Fruit fly (Drosophila melanogaster) whole organism, embryonic: ENCODE results near the gene CG33669.

Experiments
- Abd-B ChIP-seq: fragments of 200-800 bp; sonication (Bioruptor generic); optimal IDR thresholded peaks from 2 replicates; lab custom pipeline; 2018; ENCODE audit warnings: missing biosample characterization, mild to moderate bottlenecking, missing genetic modification characterization, moderate library complexity
- Asciz ChIP-seq: fragments of 200-800 bp; sonication (Bioruptor generic); optimal IDR thresholded peaks from 2 replicates; lab custom pipeline; 2017; ENCODE audit warnings: missing biosample characterization, mild to moderate bottlenecking, missing genetic modification characterization, missing genetic modification reagents
- Atf3 ChIP-seq: fragments of 200-800 bp; sonication (Bioruptor generic); optimal IDR thresholded peaks from 3 replicates; lab custom pipeline; 2016; ENCODE audit warnings: missing biosample characterization, missing genetic modification characterization
- BEAF-32 ChIP-seq: fragments of 200-800 bp; sonication (Bioruptor generic); optimal IDR thresholded peaks from 3 replicates; lab custom pipeline; 2017; ENCODE audit warnings: missing biosample characterization, missing genetic modification characterization, mild to moderate bottlenecking, moderate library complexity, missing genetic modification reagents
- BtbVII ChIP-seq: fragments of 200-800 bp; sonication (Bioruptor generic); optimal IDR thresholded peaks from 3 replicates; lab custom pipeline; 2017; ENCODE audit warnings: missing biosample characterization, mild to moderate bottlenecking, missing genetic modification characterization
- CG12942 ChIP-seq: fragments of 200-800 bp; sonication (Bioruptor generic); optimal IDR thresholded peaks from 3 replicates; lab custom pipeline; 2016; ENCODE audit warnings: missing biosample characterization, missing genetic modification characterization
- CG13123 ChIP-seq: fragments of 200-800 bp; sonication (Bioruptor generic); optimal IDR thresholded peaks from 2 replicates; lab custom pipeline; 2016; ENCODE audit warnings: missing biosample characterization, missing genetic modification characterization
- CG13287 ChIP-seq: fragments of 200-800 bp; sonication (Bioruptor generic); IDR thresholded peaks from 2 replicates; pipeline ENCODE4 v1.3.6; 2022; ENCODE audit warnings: missing biosample characterization, missing genetic modification characterization; ENCODE audit not compliant: partially characterized antibody
- CG14667 ChIP-seq: fragments of 200-800 bp; sonication (Bioruptor generic); IDR thresholded peaks from 2 replicates; pipeline ENCODE4 v1.3.6; 2022; ENCODE audit warnings: missing biosample characterization, missing genetic modification characterization
- CG15514 ChIP-seq: fragments of 200-800 bp; sonication (Bioruptor generic); optimal IDR thresholded peaks from 3 replicates; lab custom pipeline; 2017; ENCODE audit warnings: missing biosample characterization, missing genetic modification characterization, mild to moderate bottlenecking, moderate library complexity, missing genetic modification reagents
- CG1602 ChIP-seq: fragments of 200-800 bp; sonication (Bioruptor generic); optimal IDR thresholded peaks from 3 replicates; lab custom pipeline; 2016; ENCODE audit warnings: missing biosample characterization, missing genetic modification characterization
- CG1603 ChIP-seq: fragments of 200-800 bp; sonication (Bioruptor generic); optimal IDR thresholded peaks from 2 replicates; lab custom pipeline; 2019; ENCODE audit warnings: missing biosample characterization, mild to moderate bottlenecking, missing genetic modification characterization, moderate library complexity
- CG2120 ChIP-seq: fragments of 200-800 bp; sonication (Bioruptor generic); optimal IDR thresholded peaks from 3 replicates; lab custom pipeline; 2016; ENCODE audit warnings: missing biosample characterization, missing genetic modification characterization
- CG6689 ChIP-seq: fragments of 200-800 bp; sonication (Bioruptor generic); IDR thresholded peaks from 2 replicates; pipeline ENCODE4 v1.3.6; 2022; ENCODE audit warnings: missing biosample characterization, missing genetic modification characterization
- CG7271 ChIP-seq: fragments of 200-800 bp; sonication (Bioruptor generic); optimal IDR thresholded peaks from 2 replicates; lab custom pipeline; 2018; ENCODE audit warnings: missing biosample characterization, mild to moderate bottlenecking, missing genetic modification characterization, moderate library complexity
- CG7556 ChIP-seq: fragments of 200-800 bp; sonication (Bioruptor generic); optimal IDR thresholded peaks from 2 replicates; lab custom pipeline; 2017; ENCODE audit warnings: missing biosample characterization, mild to moderate bottlenecking, missing genetic modification characterization
- CG7839 ChIP-seq: fragments of 200-800 bp; sonication (Bioruptor generic); optimal IDR thresholded peaks from 3 replicates; lab custom pipeline; 2018; ENCODE audit warnings: missing biosample characterization, mild to moderate bottlenecking, missing genetic modification characterization, moderate library complexity
- CG8281 ChIP-seq: fragments of 200-800 bp; sonication (Bioruptor generic); optimal IDR thresholded peaks from 2 replicates; lab custom pipeline; 2018; ENCODE audit warnings: missing biosample characterization, mild to moderate bottlenecking, missing genetic modification characterization, moderate library complexity
- CG8388 ChIP-seq: fragments of 200-800 bp; sonication (Bioruptor generic); optimal IDR thresholded peaks from 2 replicates; lab custom pipeline; 2019; ENCODE audit warnings: missing biosample characterization, mild to moderate bottlenecking, missing genetic modification characterization, moderate library complexity
- CG8924 ChIP-seq: fragments of 200-800 bp; optimal IDR thresholded peaks from 3 replicates; lab custom pipeline; 2019; ENCODE audit warnings: missing biosample characterization, mild to moderate bottlenecking, missing genetic modification characterization, moderate library complexity
- CG9876 ChIP-seq: fragments of 200-800 bp; sonication (Bioruptor generic); optimal IDR thresholded peaks from 2 replicates; lab custom pipeline; 2016; ENCODE audit warnings: missing biosample characterization, missing genetic modification characterization
- Dek ChIP-seq: fragments of 200-800 bp; sonication (Bioruptor generic); optimal IDR thresholded peaks from 3 replicates; lab custom pipeline; 2019; ENCODE audit warnings: missing biosample characterization, mild to moderate bottlenecking, missing genetic modification characterization, moderate library complexity
- E2f2 ChIP-seq: fragments of 200-800 bp; sonication (Bioruptor generic); IDR thresholded peaks from 2 replicates; pipeline ENCODE4 v1.3.6; 2022; ENCODE audit warnings: missing biosample characterization, missing genetic modification characterization
- Fer1 ChIP-seq: fragments of 200-800 bp; sonication (Bioruptor generic); optimal IDR thresholded peaks from 2 replicates; lab custom pipeline; 2017; ENCODE audit warnings: missing biosample characterization, mild to moderate bottlenecking, missing genetic modification characterization
- HHEX ChIP-seq: fragments of 200-800 bp; sonication (Bioruptor generic); optimal IDR thresholded peaks from 3 replicates; lab custom pipeline; 2017; ENCODE audit warnings: missing biosample characterization, mild to moderate bottlenecking, missing genetic modification characterization, missing genetic modification reagents
- HmgD ChIP-seq: fragments of 200-800 bp; sonication (Bioruptor generic); optimal IDR thresholded peaks from 3 replicates; lab custom pipeline; 2016; ENCODE audit warnings: missing biosample characterization, missing genetic modification characterization
- Jarid2 ChIP-seq: fragments of 200-800 bp; sonication (Bioruptor generic); optimal IDR thresholded peaks from 3 replicates; lab custom pipeline; 2017; ENCODE audit warnings: mild to moderate bottlenecking, missing biosample characterization, missing genetic modification reagents, missing genetic modification characterization
- Sry-δ ChIP-seq: fragments of 200-800 bp; sonication (Bioruptor generic); optimal IDR thresholded peaks from 2 replicates; lab custom pipeline; 2016; ENCODE audit warnings: missing biosample characterization, missing genetic modification characterization
- Taf1 ChIP-seq: fragments of 200-800 bp; sonication (Bioruptor generic); IDR thresholded peaks from 2 replicates; pipeline ENCODE4 v1.3.6; 2022; ENCODE audit warnings: missing biosample characterization, missing genetic modification characterization
- abd-A ChIP-seq: fragments of 200-800 bp; sonication (Bioruptor generic); optimal IDR thresholded peaks from 3 replicates; lab custom pipeline; 2019; ENCODE audit warnings: missing biosample characterization, mild to moderate bottlenecking, missing genetic modification characterization, moderate library complexity
- ap ChIP-seq: fragments of 200-800 bp; sonication (Bioruptor generic); IDR thresholded peaks from 2 replicates; pipeline ENCODE4 v1.3.6; 2022; ENCODE audit warnings: missing biosample characterization, missing genetic modification characterization
- ase ChIP-seq: fragments of 200-800 bp; sonication (Bioruptor generic); IDR thresholded peaks from 3 replicates; pipeline ENCODE4 v1.3.6; 2022; ENCODE audit warnings: missing biosample characterization, missing genetic modification characterization
- cas ChIP-seq: fragments of 200-800 bp; sonication (Bioruptor generic); IDR thresholded peaks from 2 replicates; pipeline ENCODE4 v1.3.6; 2022; ENCODE audit warnings: missing biosample characterization, missing genetic modification characterization
- chm ChIP-seq: fragments of 200-800 bp; sonication (Bioruptor generic); IDR thresholded peaks from 2 replicates; pipeline ENCODE4 v1.3.6; 2022; ENCODE audit warnings: missing biosample characterization, missing genetic modification characterization
- ewg ChIP-seq: fragments of 200-800 bp; sonication (Bioruptor generic); optimal IDR thresholded peaks from 3 replicates; lab custom pipeline; 2017; ENCODE audit warnings: mild to moderate bottlenecking, missing biosample characterization, missing genetic modification reagents, missing genetic modification characterization
- exex ChIP-seq: fragments of 200-800 bp; sonication (Bioruptor generic); optimal IDR thresholded peaks from 4 replicates; lab custom pipeline; 2018; ENCODE audit warnings: missing biosample characterization, mild to moderate bottlenecking, missing genetic modification characterization, moderate library complexity
- ftz-f1 ChIP-seq: fragments of 200-800 bp; sonication (Bioruptor generic); optimal IDR thresholded peaks from 2 replicates; lab custom pipeline; 2016; ENCODE audit warnings: missing biosample characterization, missing genetic modification characterization
- gro ChIP-seq: fragments of 200-800 bp; sonication (Bioruptor generic); optimal IDR thresholded peaks from 2 replicates; lab custom pipeline; 2016; ENCODE audit warnings: missing biosample characterization, missing genetic modification characterization
- hbn ChIP-seq: fragments of 200-800 bp; sonication (Bioruptor generic); IDR thresholded peaks from 2 replicates; pipeline ENCODE4 v1.3.6; 2022; ENCODE audit warnings: missing biosample characterization, missing genetic modification characterization; ENCODE audit not compliant: partially characterized antibody
- jing ChIP-seq: fragments of 200-800 bp; sonication (Bioruptor generic); optimal IDR thresholded peaks from 2 replicates; lab custom pipeline; 2018; ENCODE audit warnings: missing biosample characterization, mild to moderate bottlenecking, missing genetic modification characterization
- klu ChIP-seq: fragments of 200-800 bp; sonication (Bioruptor generic); IDR thresholded peaks from 2 replicates; pipeline ENCODE4 v1.3.6; 2022; ENCODE audit warnings: missing biosample characterization, missing genetic modification characterization
- lab ChIP-seq: fragments of 200-800 bp; sonication (Bioruptor generic); optimal IDR thresholded peaks from 3 replicates; lab custom pipeline; 2017; ENCODE audit warnings: missing biosample characterization, missing genetic modification characterization, mild to moderate bottlenecking, moderate library complexity, missing genetic modification reagents
- lilli ChIP-seq: fragments of 200-800 bp; sonication (Bioruptor generic); optimal IDR thresholded peaks from 3 replicates; lab custom pipeline; 2016; ENCODE audit warnings: missing biosample characterization, missing genetic modification characterization
- lmd ChIP-seq: fragments of 200-800 bp; sonication (Bioruptor generic); IDR thresholded peaks from 2 replicates; pipeline ENCODE4 v1.3.6; 2022; ENCODE audit warnings: missing biosample characterization, missing genetic modification characterization
- mld ChIP-seq: fragments of 200-800 bp; sonication (Bioruptor generic); IDR thresholded peaks from 3 replicates; pipeline ENCODE4 v1.3.6; 2022; ENCODE audit warnings: missing biosample characterization, missing genetic modification characterization; ENCODE audit not compliant: partially characterized antibody
- pnt ChIP-seq: fragments of 200-800 bp; sonication (Bioruptor generic); optimal IDR thresholded peaks from 3 replicates; lab custom pipeline; 2016; ENCODE audit warnings: missing biosample characterization, missing genetic modification characterization
- pros ChIP-seq: fragments of 200-800 bp; sonication (Bioruptor generic); optimal IDR thresholded peaks from 3 replicates; lab custom pipeline; 2019; ENCODE audit warnings: missing biosample characterization, mild to moderate bottlenecking, missing genetic modification characterization, moderate library complexity
- tna ChIP-seq: fragments of 200-800 bp; sonication (Bioruptor generic); IDR thresholded peaks from 2 replicates; pipeline ENCODE4 v1.3.6; 2022; ENCODE audit warnings: missing biosample characterization, missing genetic modification characterization; ENCODE audit not compliant: partially characterized antibody
- usp ChIP-seq: fragments of >200 bp; optimal IDR thresholded peaks from 2 replicates; lab custom pipeline; 2017; ENCODE audit warnings: missing biosample characterization, missing genetic modification characterization
- vvl ChIP-seq: fragments of 200-800 bp; sonication (Bioruptor generic); IDR thresholded peaks from 2 replicates; pipeline ENCODE4 v1.3.6; 2022; ENCODE audit warnings: missing biosample characterization, missing genetic modification characterization

CG33669 gene

DNA sequence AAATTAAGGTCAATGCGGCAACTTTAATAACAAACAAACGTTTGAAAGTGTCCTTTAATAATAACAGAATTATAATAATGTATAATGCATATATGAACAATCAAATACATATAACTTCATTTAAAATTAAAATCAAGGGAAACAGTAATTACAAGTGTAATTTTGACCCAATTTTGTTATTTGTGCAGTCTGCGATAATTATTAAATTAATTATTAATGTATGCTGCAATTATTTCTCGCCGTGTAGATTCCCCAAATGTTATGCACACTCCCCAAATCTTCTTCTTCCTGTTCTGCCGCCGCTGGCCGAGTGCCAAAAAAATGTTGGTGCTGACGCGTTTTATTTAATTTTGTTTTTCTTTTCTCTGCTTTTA is 46.3 kb downstream of the CG33669 start (continued):
- TF ChIP-seq tna (GFP tag; lab: Robert Waterston, UW) (no peak), CG1603 (tag; lab: Kevin White, UChicago) (peak; percentile 66), usp (no peak), CG7556 (GFP tag; lab: Kevin White, UChicago) (peak; percentile 94), Dek (tag; lab: Kevin White, UChicago) (peak; percentile 89), jing (GFP tag; lab: Kevin White, UChicago) (peak; percentile 35), CG8924 (tag; lab: Kevin White, UChicago) (peak; percentile 92), pros (GFP tag; lab: Kevin White, UChicago) (no peak), CG2120 (GFP tag; lab: Kevin White, UChicago) (peak; percentile 79), CG12942 (peak; percentile 63), CG15514 (GFP tag; lab: Kevin White, UChicago) (peak; percentile 67), HmgD (GFP tag; lab: Kevin White, UChicago) (no peak), Taf1 (peak; percentile 60), CG13123 (GFP tag; lab: Kevin White, UChicago) (peak; percentile 44), exex (tag; lab: Kevin White, UChicago) (peak; percentile 60), ftz-f1 (GFP tag; lab: Kevin White, UChicago) (no peak), lmd (GFP tag; lab: Robert Waterston, UW) (peak; percentile 83), BEAF-32 (no peak), hbn (no peak), CG13287 (GFP tag; lab: Robert Waterston, UW) (no peak), mld (GFP tag; lab: Robert Waterston, UW) (no peak), CG8388 (GFP tag; lab: Kevin White, UChicago) (peak; percentile 88), E2f2 (GFP tag; lab: Robert Waterston, UW) (peak; percentile 61; the same call in 1 of the 2 replicates), cas (0 out of 2 replicates have a peak, but pooled peaks have one; percentile 75), CG9876 (GFP tag; lab: Kevin White, UChicago) (no peak), pnt (no peak), Abd-B (GFP tag; lab: Kevin White, UChicago) (peak; percentile 80), Atf3 (GFP tag; lab: Kevin White, UChicago) (no peak), abd-A (peak; percentile 61), gro (no peak), CG7271 (tag; lab: Kevin White, UChicago) (no peak), Fer1 (GFP tag; lab: Kevin White, UChicago) (peak; percentile 93), ap (GFP tag; lab: Robert Waterston, UW) (peak; percentile 69), klu (GFP tag; lab: Robert Waterston, UW) (peak; percentile 77), CG14667 (GFP tag; lab: Robert Waterston, UW) (peak; percentile 42; the same call in 1 of the 2 replicates), CG8281 (tag; lab: Kevin White, UChicago) (peak; percentile 76), ewg (GFP tag; lab: Kevin White, UChicago) (peak; percentile 78), ase (GFP tag; lab: Robert Waterston, UW) (peak; percentile 72), HHEX (GFP tag; lab: Kevin White, UChicago) (peak; percentile 85), lab (GFP tag; lab: Kevin White, UChicago) (peak; percentile 91), CG1602 (GFP tag; lab: Kevin White, UChicago) (peak; percentile 76), vvl (GFP tag; lab: Robert Waterston, UW) (peak; percentile 92), Jarid2 (GFP tag; lab: Kevin White, UChicago) (peak; percentile 65), Sry-δ (GFP tag; lab: Kevin White, UChicago) (no peak), Asciz (GFP tag; lab: Kevin White, UChicago) (peak; percentile 84), lilli (GFP tag; lab: Kevin White, UChicago) (peak; percentile 44), CG7839 (tag; lab: Kevin White, UChicago) (peak; percentile 93), chm (GFP tag; lab: Robert Waterston, UW) (peak; percentile 56; the same call in 1 of the 2 replicates), CG6689 (GFP tag; lab: Robert Waterston, UW) (peak; percentile 88), BtbVII (peak; percentile 87)
